Worm (Caenorhabditis elegans) whole organism, mixed stage, embryonic: ENCODE data around the gene hda-11.

Experiments used
- drap-1 ChIP-seq: fragments of 200-800 bp; sonication (Bioruptor generic); optimal IDR thresholded peaks from 3 replicates; lab custom pipeline; 2018; ENCODE audit warnings: mild to moderate bottlenecking, missing genetic modification characterization, missing compliant biosample characterization
- ham-2 ChIP-seq: fragments of 200-800 bp; sonication (Bioruptor generic); optimal IDR thresholded peaks from 2 replicates; lab custom pipeline; 2018; ENCODE audit warnings: mild to moderate bottlenecking, missing genetic modification characterization, missing compliant biosample characterization
- mab-5 ChIP-seq: fragments of 150-350 bp; optimal IDR thresholded peaks from 2 replicates; lab custom pipeline; 2014; ENCODE audit warnings: missing biosample characterization, missing genetic modification characterization

DNA sequence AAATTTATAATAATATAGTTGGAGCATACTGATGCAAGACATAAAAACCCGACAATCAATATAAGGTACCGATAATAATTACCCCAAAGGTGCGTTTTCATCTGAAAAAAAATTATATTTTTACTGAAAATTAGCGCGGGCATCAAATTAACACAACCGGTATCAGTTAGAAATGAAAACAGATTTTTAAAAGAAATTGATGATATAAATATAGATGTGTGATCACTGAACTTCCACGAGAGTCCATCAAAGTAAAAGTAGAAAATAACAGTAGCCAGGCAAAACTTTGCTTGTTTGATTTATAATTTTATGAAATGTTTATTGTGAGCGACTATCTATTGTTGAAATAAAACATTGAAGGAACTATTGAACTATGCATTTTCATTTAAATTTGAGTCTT is 24.7 kb upstream of the hda-11 start, which contains the start of gene C35A5.3:
- TF ChIP-seq drap-1 (GFP tag; lab: Kevin White, UChicago) (no peak), mab-5 (no peak), ham-2 (no peak)
